Fruit fly (Drosophila melanogaster): ENCODE measurements around the gene ras.
A peak's percentile ranks its signal among the peaks of the same experiment; 100 is the strongest.

DNA sequence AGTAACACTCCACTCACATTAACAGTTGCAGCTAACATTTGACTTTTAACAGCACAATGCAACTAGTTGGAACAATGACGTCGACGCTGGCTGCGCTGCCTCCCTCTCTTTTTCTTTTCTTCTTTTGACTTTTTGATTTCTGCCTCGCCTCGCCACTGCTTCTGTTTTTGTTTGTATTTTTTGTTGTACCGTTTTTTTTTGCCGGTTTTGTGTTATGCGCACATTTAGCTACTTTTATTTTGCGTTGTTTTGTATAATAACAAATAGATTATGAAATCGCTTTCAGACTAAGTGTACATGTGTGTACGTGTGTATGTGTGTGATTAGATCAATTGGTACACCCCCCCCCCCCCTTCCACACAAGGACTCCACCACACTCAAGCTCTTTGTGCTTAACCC lies 1.7 kb upstream of the ras start:
- TF ChIP-seq psq (GFP tag; optimal IDR thresholded peaks at IDR 0.05): peak; percentile 27
- no peak for TF ChIP-seq gcm (GFP tag; optimal IDR thresholded peaks at IDR 0.05)
- TF ChIP-seq CG15269 (tag; optimal IDR thresholded peaks at IDR 0.05): no peak
- TF ChIP-seq gsb (GFP tag; IDR thresholded peaks at IDR 0.05): no peak
- no peak for TF ChIP-seq CG14014 (GFP tag; IDR thresholded peaks at IDR 0.05)
- TF ChIP-seq gsb-n (tag; optimal IDR thresholded peaks at IDR 0.05): no peak
- no peak for TF ChIP-seq CG1024 (GFP tag; IDR thresholded peaks at IDR 0.05)
- TF ChIP-seq CG14441 (GFP tag; IDR thresholded peaks at IDR 0.05): no peak
- no peak for TF ChIP-seq Blimp-1 (GFP tag; optimal IDR thresholded peaks at IDR 0.05)
- no peak for TF ChIP-seq toy (GFP tag; IDR thresholded peaks at IDR 0.05)

Measured in whole organism, embryonic.